Fruit fly (Drosophila melanogaster): Measurements from ENCODE around the gene CG9705.

CG9705 gene

DNA sequence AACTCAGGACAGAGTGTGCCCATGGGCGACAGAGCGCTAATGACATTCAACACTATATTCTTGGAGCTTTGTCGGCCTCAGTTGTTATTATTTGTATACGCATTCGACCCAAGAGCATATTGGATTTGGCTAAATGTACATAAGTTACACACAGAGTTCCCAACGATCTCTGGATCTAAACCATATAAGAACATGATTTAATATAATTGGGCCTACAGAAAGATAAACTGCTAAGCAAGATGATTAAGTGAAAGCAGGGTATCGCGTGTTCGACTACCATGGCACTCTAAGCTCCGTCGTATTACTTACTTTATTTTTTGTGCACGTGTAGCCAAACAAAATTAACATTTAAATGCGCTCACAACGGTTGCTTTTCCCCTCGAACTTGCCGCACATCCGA, 19.6 kb upstream of the CG9705 start (continued):
- TF ChIP-seq CG31441 (GFP tag; IDR thresholded peaks at IDR 0.05) (peak; percentile 55), MTF-1 (GFP tag; optimal IDR thresholded peaks at IDR 0.05; ENCODE audit: borderline replicate concordance) (no peak), esg (GFP tag; conservative IDR thresholded peaks at IDR 0.05) (peak; percentile 33; the same call in 1 of the 2 replicates), gce (GFP tag; IDR thresholded peaks at IDR 0.05) (no peak), zf30C (GFP tag; optimal IDR thresholded peaks at IDR 0.05) (no peak), Eip74EF (GFP tag; optimal IDR thresholded peaks at IDR 0.05) (peak in 1 of 2 experiments; percentile 1), CG7839 (tag; optimal IDR thresholded peaks at IDR 0.05) (peak; percentile 52), lola (GFP tag; optimal IDR thresholded peaks at IDR 0.05) (peak in 1 of 3 experiments; percentile 55), CG30020 (tag; optimal IDR thresholded peaks at IDR 0.05) (no peak), CG4730 (GFP tag; IDR thresholded peaks at IDR 0.05) (no peak), CG13424 (tag; optimal IDR thresholded peaks at IDR 0.05) (peak; percentile 20), dm (GFP tag; optimal IDR thresholded peaks at IDR 0.05) (peak; percentile 10), pum (GFP tag; optimal IDR thresholded peaks at IDR 0.05) (peak; percentile 31), CG17912 (GFP tag; optimal IDR thresholded peaks at IDR 0.05) (no peak), D19B (GFP tag; optimal IDR thresholded peaks at IDR 0.05) (peak; percentile 60), CG1602 (GFP tag; optimal IDR thresholded peaks at IDR 0.05) (peak; percentile 8), CG8924 (tag; optimal IDR thresholded peaks at IDR 0.05) (peak; percentile 26), CG17385 (GFP tag; optimal IDR thresholded peaks at IDR 0.05) (peak; percentile 27), nmo (GFP tag; optimal IDR thresholded peaks at IDR 0.05) (peak; percentile 49), D19A (tag; optimal IDR thresholded peaks at IDR 0.05) (peak; percentile 39), CG17829 (tag; optimal IDR thresholded peaks at IDR 0.05) (peak; percentile 14), sens (GFP tag) (peak; percentile 92), CG1233 (GFP tag; optimal IDR thresholded peaks at IDR 0.05) (no peak), CG12071 (GFP tag; optimal IDR thresholded peaks at IDR 0.05) (peak; percentile 18), Ravus (GFP tag; IDR thresholded peaks at IDR 0.05) (no peak), ssp (GFP tag; IDR thresholded peaks at IDR 0.05) (no peak)

DNA sequence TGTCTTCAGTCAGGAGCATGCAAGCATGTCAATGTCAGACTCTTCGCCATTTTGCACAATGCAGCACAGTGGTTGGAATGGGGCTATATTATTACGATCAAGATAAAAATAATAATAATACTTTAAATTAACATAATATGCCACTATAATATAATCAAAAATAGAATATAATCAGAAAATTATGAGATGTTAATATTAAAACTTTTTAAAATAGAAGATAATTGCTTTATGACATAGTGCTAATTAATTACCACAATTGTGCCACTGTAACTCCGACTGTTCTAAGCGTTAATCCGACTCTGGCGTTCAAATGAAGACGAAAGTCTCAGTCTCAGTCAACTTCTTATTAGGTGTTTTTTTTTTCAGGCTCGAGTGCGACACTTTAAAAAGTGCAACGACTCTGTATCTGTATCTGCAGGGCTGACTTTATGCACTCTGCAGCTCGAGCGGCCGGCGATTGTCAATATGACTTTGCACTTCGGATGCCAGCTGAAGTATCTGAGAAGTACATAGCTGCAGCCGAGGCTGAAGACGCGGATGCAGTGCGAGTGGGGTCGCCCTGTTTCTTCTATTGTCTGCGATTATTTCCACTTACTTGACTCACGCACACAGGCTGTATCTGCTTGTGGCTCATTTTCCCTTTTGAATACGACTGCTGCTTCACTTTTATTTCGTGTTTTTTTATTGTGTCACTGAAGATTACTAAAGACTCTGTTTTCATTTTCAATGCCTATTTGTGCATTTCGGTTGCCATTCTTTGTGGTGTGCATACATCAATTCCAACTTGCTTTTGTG, 17.5 kb upstream of the CG9705 start:
- TF ChIP-seq CG18476 (GFP tag; optimal IDR thresholded peaks at IDR 0.05) = no peak
- no peak for TF ChIP-seq PHDP (tag; optimal IDR thresholded peaks at IDR 0.05)
- TF ChIP-seq sens-2 (GFP tag; IDR thresholded peaks at IDR 0.05) = no peak
- no peak for TF ChIP-seq Hmx (GFP tag; optimal IDR thresholded peaks at IDR 0.05)
- TF ChIP-seq tll (GFP tag; optimal IDR thresholded peaks at IDR 0.05) = peak in 1 of 2 experiments; percentile 7
- peak; percentile 21 for TF ChIP-seq Elba2 (GFP tag; optimal IDR thresholded peaks at IDR 0.05)
- TF ChIP-seq CG10959 (GFP tag; IDR thresholded peaks at IDR 0.05) = no peak
- TF ChIP-seq ssp (GFP tag; IDR thresholded peaks at IDR 0.05) = no peak
- peak; percentile 4 for TF ChIP-seq phol (tag; optimal IDR thresholded peaks at IDR 0.05)
- no peak for TF ChIP-seq CG1647 (GFP tag; optimal IDR thresholded peaks at IDR 0.05)
- no peak for TF ChIP-seq CG8388 (GFP tag; optimal IDR thresholded peaks at IDR 0.05)
- TF ChIP-seq dmrt11E (tag; optimal IDR thresholded peaks at IDR 0.05) = peak; percentile 18
- TF ChIP-seq Nf-YC (tag; optimal IDR thresholded peaks at IDR 0.05) = no peak
- no peak for TF ChIP-seq rib (GFP tag; IDR thresholded peaks at IDR 0.05)
- TF ChIP-seq sens (GFP tag) = peak; percentile 1
- no peak for TF ChIP-seq CG6272 (GFP tag; IDR thresholded peaks at IDR 0.05)
- TF ChIP-seq nmo (GFP tag; optimal IDR thresholded peaks at IDR 0.05) = no peak
- peak; percentile 58 for TF ChIP-seq D (optimal IDR thresholded peaks at IDR 0.05)
- TF ChIP-seq D (GFP tag; optimal IDR thresholded peaks at IDR 0.05) = no peak
- peak; percentile 30; the same call in 1 of the 2 replicates for TF ChIP-seq Drgx (GFP tag; IDR thresholded peaks at IDR 0.05)
- TF ChIP-seq prd (optimal IDR thresholded peaks at IDR 0.05) = no peak
- TF ChIP-seq prd (GFP tag; IDR thresholded peaks at IDR 0.05) = 0 out of 3 replicates have a peak, but pooled peaks have one; percentile 9
- no peak for TF ChIP-seq CG2120 (GFP tag; optimal IDR thresholded peaks at IDR 0.05)
- TF ChIP-seq CG5245 (GFP tag; optimal IDR thresholded peaks at IDR 0.05) = no peak
- TF ChIP-seq CG6791 (GFP tag; IDR thresholded peaks at IDR 0.05; ENCODE audit: partially characterized antibody) = no peak
- no peak for TF ChIP-seq CG17328 (GFP tag; IDR thresholded peaks at IDR 0.05)

Data from whole organism, embryonic.